Worm (Caenorhabditis elegans) whole organism, young adult: Measurements from ENCODE around the gene ceh-43.

Experiments
- B0019.2 ChIP-seq: fragments of 200-800 bp; sonication (Bioruptor generic); conservative IDR thresholded peaks from 2 replicates; pipeline ENCODE4 v1.3.6; 2022; ENCODE audit warnings: missing genetic modification reagents, missing genetic modification characterization, missing compliant biosample characterization
- B0261.1 ChIP-seq: sonication (generic microtip); optimal IDR thresholded peaks from 2 replicates; lab custom pipeline; 2016; ENCODE audit warnings: mild to moderate bottlenecking, missing genetic modification characterization, moderate library complexity, missing compliant biosample characterization
- C17E4.6 ChIP-seq: fragments of 200-800 bp; sonication (Bioruptor generic); IDR thresholded peaks from 2 replicates; pipeline ENCODE4 v1.3.6; 2022; ENCODE audit warnings: missing genetic modification reagents, missing genetic modification characterization, missing compliant biosample characterization
- D2030.7 ChIP-seq: fragments of 200-800 bp; sonication (Bioruptor generic); IDR thresholded peaks from 2 replicates; pipeline ENCODE4 v1.3.6; 2022; ENCODE audit warnings: missing genetic modification reagents, missing genetic modification characterization, missing compliant biosample characterization
- F10E7.11 ChIP-seq: sonication (generic microtip); optimal IDR thresholded peaks from 2 replicates; lab custom pipeline; 2017; ENCODE audit warnings: mild to moderate bottlenecking, missing genetic modification characterization, moderate library complexity, missing compliant biosample characterization
- F23B12.7 ChIP-seq: sonication (generic microtip); optimal IDR thresholded peaks from 2 replicates; lab custom pipeline; 2017; ENCODE audit warnings: missing genetic modification characterization, mild to moderate bottlenecking, missing compliant biosample characterization, antibody characterized with exemption, moderate library complexity; ENCODE audit not compliant: insufficient read depth
- F37B4.10 ChIP-seq: fragments of 200-800 bp; sonication (Bioruptor generic); IDR thresholded peaks from 2 replicates; pipeline ENCODE4 v1.3.6; 2022; ENCODE audit warnings: missing genetic modification characterization, missing compliant biosample characterization
- F39B2.1 ChIP-seq: fragments of 200-800 bp; sonication (Bioruptor generic); IDR thresholded peaks from 2 replicates; pipeline ENCODE4 v1.3.6; 2022; ENCODE audit warnings: missing genetic modification reagents, missing genetic modification characterization, missing compliant biosample characterization
- F52B5.7 ChIP-seq: sonication (generic microtip); optimal IDR thresholded peaks from 2 replicates; lab custom pipeline; 2016; ENCODE audit warnings: mild to moderate bottlenecking, missing genetic modification characterization, missing compliant biosample characterization
- F55B11.4 ChIP-seq: sonication (generic microtip); optimal IDR thresholded peaks from 2 replicates; lab custom pipeline; 2016; ENCODE audit warnings: missing compliant biosample characterization, missing genetic modification characterization, borderline replicate concordance; ENCODE audit not compliant: insufficient read depth
- T26A5.8 ChIP-seq: sonication (generic microtip); optimal IDR thresholded peaks from 2 replicates; lab custom pipeline; 2016; ENCODE audit warnings: missing genetic modification characterization, missing compliant biosample characterization
- Y56A3A.18 ChIP-seq: fragments of 200-800 bp; sonication (Bioruptor generic); IDR thresholded peaks from 2 replicates; pipeline ENCODE4 v1.3.6; 2022; ENCODE audit warnings: missing genetic modification reagents, missing genetic modification characterization, missing compliant biosample characterization
- Y67H2A.10 ChIP-seq: fragments of 200-800 bp; sonication (Bioruptor generic); conservative IDR thresholded peaks from 2 replicates; pipeline ENCODE4 v1.3.6; 2022; ENCODE audit warnings: missing genetic modification reagents, missing genetic modification characterization, missing compliant biosample characterization
- Y79H2A.3 ChIP-seq: fragments of 200-800 bp; sonication (Bioruptor generic); conservative IDR thresholded peaks from 2 replicates; pipeline ENCODE4 v1.3.6; 2022; ENCODE audit warnings: missing genetic modification reagents, missing genetic modification characterization, missing compliant biosample characterization
- Y95B8A.8 ChIP-seq: fragments of 200-800 bp; sonication (Bioruptor generic); IDR thresholded peaks from 2 replicates; pipeline ENCODE4 v1.3.6; 2022; ENCODE audit warnings: missing genetic modification reagents, missing genetic modification characterization, missing compliant biosample characterization
- atf-7 ChIP-seq: sonication (generic microtip); optimal IDR thresholded peaks from 2 replicates; lab custom pipeline; 2017; ENCODE audit warnings: mild to moderate bottlenecking, missing genetic modification characterization, missing compliant biosample characterization
- attf-5 ChIP-seq: fragments of 200-800 bp; sonication (Bioruptor generic); optimal IDR thresholded peaks from 2 replicates; lab custom pipeline; 2018; ENCODE audit warnings: mild to moderate bottlenecking, missing genetic modification characterization, missing compliant biosample characterization
- attf-6 ChIP-seq: fragments of 200-800 bp; sonication (Bioruptor generic); IDR thresholded peaks from 2 replicates; pipeline ENCODE4 v1.3.6; 2022; ENCODE audit warnings: missing genetic modification reagents, missing genetic modification characterization, missing compliant biosample characterization
- cebp-1 ChIP-seq, 2 experiments: fragments of 200-800 bp in 1 of 2; sonication (Bioruptor generic) in 1 of 2; sonication (generic microtip) in 1 of 2; IDR thresholded peaks in 1 of 2; optimal IDR thresholded peaks in 1 of 2; 2 replicates each; pipeline versions ENCODE4 v1.3.6 to Lab custom; 2017 to 2022; ENCODE audit warnings: missing compliant biosample characterization in 2 of 2, missing genetic modification characterization in 2 of 2, mild to moderate bottlenecking in 1 of 2, missing genetic modification reagents in 1 of 2, moderate library complexity in 1 of 2
- ceh-100 ChIP-seq: fragments of 200-800 bp; sonication (Bioruptor generic); IDR thresholded peaks from 2 replicates; pipeline ENCODE4 v1.3.6; 2022; ENCODE audit warnings: missing genetic modification reagents, missing genetic modification characterization, missing compliant biosample characterization
- ceh-27 ChIP-seq: fragments of 200-800 bp; sonication (Bioruptor generic); optimal IDR thresholded peaks from 2 replicates; lab custom pipeline; 2018; ENCODE audit warnings: mild to moderate bottlenecking, missing genetic modification characterization, moderate library complexity, missing compliant biosample characterization
- dox-1 ChIP-seq: fragments of 200-800 bp; sonication (Bioruptor generic); IDR thresholded peaks from 2 replicates; pipeline ENCODE4 v1.3.6; 2022; ENCODE audit warnings: missing genetic modification reagents, missing genetic modification characterization, missing compliant biosample characterization
- dpl-1 ChIP-seq: fragments of 150-350 bp; optimal IDR thresholded peaks from 2 replicates; lab custom pipeline; 2014; ENCODE audit warnings: missing biosample characterization, missing genetic modification reagents, missing genetic modification characterization
- efl-1 ChIP-seq: fragments of 150-350 bp; optimal IDR thresholded peaks from 2 replicates; lab custom pipeline; 2014; ENCODE audit warnings: missing biosample characterization, missing genetic modification reagents, missing genetic modification characterization
- egl-18 ChIP-seq: fragments of 200-800 bp; sonication (Bioruptor generic); IDR thresholded peaks from 2 replicates; pipeline ENCODE4 v1.3.6; 2022; ENCODE audit warnings: missing genetic modification reagents, missing genetic modification characterization, missing compliant biosample characterization
- gei-17 ChIP-seq: fragments of 200-800 bp; sonication (Bioruptor generic); optimal IDR thresholded peaks from 2 replicates; lab custom pipeline; 2018; ENCODE audit warnings: mild to moderate bottlenecking, missing genetic modification characterization, missing compliant biosample characterization
- him-1 ChIP-seq: sonication (generic microtip); optimal IDR thresholded peaks from 2 replicates; lab custom pipeline; 2016; ENCODE audit warnings: missing genotype, missing genetic modification reagents, missing genetic modification characterization, missing compliant biosample characterization
- hlh-12 ChIP-seq: sonication (generic microtip); optimal IDR thresholded peaks from 2 replicates; lab custom pipeline; 2016; ENCODE audit warnings: missing genetic modification characterization, missing compliant biosample characterization
- hlh-26 ChIP-seq: fragments of 200-800 bp; sonication (Bioruptor generic); conservative IDR thresholded peaks from 2 replicates; pipeline ENCODE4 v1.3.6; 2022; ENCODE audit warnings: missing genetic modification reagents, missing genetic modification characterization, missing compliant biosample characterization
- hmg-20 ChIP-seq: fragments of 200-800 bp; sonication (Bioruptor generic); IDR thresholded peaks from 2 replicates; pipeline ENCODE4 v1.3.6; 2022; ENCODE audit warnings: missing genetic modification reagents, missing genetic modification characterization, missing compliant biosample characterization
- let-526 ChIP-seq: fragments of 200-800 bp; sonication (Bioruptor generic); IDR thresholded peaks from 2 replicates; pipeline ENCODE4 v1.3.6; 2022; ENCODE audit warnings: missing genetic modification reagents, missing genetic modification characterization, missing compliant biosample characterization
- lin-40 ChIP-seq: sonication (generic microtip); optimal IDR thresholded peaks from 2 replicates; lab custom pipeline; 2016; ENCODE audit warnings: missing genetic modification characterization, mild to moderate bottlenecking, missing compliant biosample characterization, missing genotype, missing genetic modification reagents
- lir-1 ChIP-seq: fragments of 200-800 bp; sonication (Bioruptor generic); conservative IDR thresholded peaks from 2 replicates; pipeline ENCODE4 v1.3.6; 2022; ENCODE audit warnings: missing genetic modification reagents, missing genetic modification characterization, missing compliant biosample characterization
- madf-10 ChIP-seq: sonication (generic microtip); optimal IDR thresholded peaks from 2 replicates; lab custom pipeline; 2016; ENCODE audit warnings: mild to moderate bottlenecking, missing genetic modification characterization, missing compliant biosample characterization
- mcd-1 ChIP-seq: fragments of 200-800 bp; sonication (Bioruptor generic); IDR thresholded peaks from 2 replicates; pipeline ENCODE4 v1.3.6; 2022; ENCODE audit warnings: missing genetic modification reagents, missing genetic modification characterization, missing compliant biosample characterization
- nfyb-1 ChIP-seq: fragments of 200-800 bp; sonication (Bioruptor generic); IDR thresholded peaks from 2 replicates; pipeline ENCODE4 v1.3.6; 2022; ENCODE audit warnings: missing genetic modification reagents, missing genetic modification characterization, missing compliant biosample characterization
- nhr-120 ChIP-seq: fragments of 200-800 bp; sonication (Bioruptor generic); IDR thresholded peaks from 2 replicates; pipeline ENCODE4 v1.3.6; 2022; ENCODE audit warnings: missing genetic modification characterization, missing compliant biosample characterization
- nhr-90 ChIP-seq: sonication (generic microtip); optimal IDR thresholded peaks from 2 replicates; lab custom pipeline; 2016; ENCODE audit warnings: missing genotype, mild to moderate bottlenecking, missing genetic modification characterization, missing compliant biosample characterization
- sdz-38 ChIP-seq: sonication (generic microtip); optimal IDR thresholded peaks from 2 replicates; lab custom pipeline; 2016; ENCODE audit warnings: missing genotype, missing genetic modification characterization, missing compliant biosample characterization
- sea-2 ChIP-seq: fragments of 200-800 bp; sonication (Bioruptor generic); IDR thresholded peaks from 2 replicates; pipeline ENCODE4 v1.3.6; 2022; ENCODE audit warnings: missing genetic modification characterization, missing compliant biosample characterization
- snpc-1.1 ChIP-seq: sonication (generic microtip); optimal IDR thresholded peaks from 2 replicates; lab custom pipeline; 2017; ENCODE audit warnings: missing genetic modification characterization, mild to moderate bottlenecking, missing compliant biosample characterization, antibody characterized with exemption, moderate library complexity, missing genotype, missing genetic modification reagents; ENCODE audit not compliant: insufficient read depth
- snpc-1.3 ChIP-seq: sonication (generic microtip); optimal IDR thresholded peaks from 2 replicates; lab custom pipeline; 2017; ENCODE audit warnings: missing genetic modification characterization, mild to moderate bottlenecking, missing compliant biosample characterization, antibody characterized with exemption, moderate library complexity, missing genotype, missing genetic modification reagents; ENCODE audit not compliant: insufficient read depth
- snpc-4 ChIP-seq, 5 experiments: fragments of 150-350 bp in 1 of 5; sonication (generic microtip) in 4 of 5; optimal IDR thresholded peaks; 2 replicates each; lab custom pipeline; 2014 to 2018; ENCODE audit warnings: missing genetic modification characterization in 5 of 5, missing biosample characterization in 3 of 5, antibody characterized with exemption in 2 of 5, mild to moderate bottlenecking in 2 of 5, missing compliant biosample characterization in 2 of 5, missing genotype in 2 of 5, moderate library complexity in 2 of 5, missing genetic modification reagents in 1 of 5
- tbx-9 ChIP-seq: sonication (generic microtip); optimal IDR thresholded peaks from 2 replicates; lab custom pipeline; 2016; ENCODE audit warnings: borderline replicate concordance, missing genetic modification characterization, inconsistent platforms, missing compliant biosample characterization
- unc-130 ChIP-seq: sonication (generic microtip); optimal IDR thresholded peaks from 2 replicates; lab custom pipeline; 2016; ENCODE audit warnings: missing genetic modification reagents, missing genetic modification characterization, missing compliant biosample characterization
- zim-3 ChIP-seq: sonication (generic microtip); optimal IDR thresholded peaks from 2 replicates; lab custom pipeline; 2017; ENCODE audit warnings: mild to moderate bottlenecking, missing genetic modification characterization, moderate library complexity, missing compliant biosample characterization
- ztf-18 ChIP-seq: sonication (generic microtip); optimal IDR thresholded peaks from 2 replicates; lab custom pipeline; 2016; ENCODE audit warnings: missing genotype, mild to moderate bottlenecking, missing genetic modification characterization, missing compliant biosample characterization
- ztf-6 ChIP-seq: fragments of 200-800 bp; sonication (Bioruptor generic); IDR thresholded peaks from 2 replicates; pipeline ENCODE4 v1.3.6; 2022; ENCODE audit warnings: missing genetic modification reagents, missing genetic modification characterization, missing compliant biosample characterization

Gene ceh-43

DNA sequence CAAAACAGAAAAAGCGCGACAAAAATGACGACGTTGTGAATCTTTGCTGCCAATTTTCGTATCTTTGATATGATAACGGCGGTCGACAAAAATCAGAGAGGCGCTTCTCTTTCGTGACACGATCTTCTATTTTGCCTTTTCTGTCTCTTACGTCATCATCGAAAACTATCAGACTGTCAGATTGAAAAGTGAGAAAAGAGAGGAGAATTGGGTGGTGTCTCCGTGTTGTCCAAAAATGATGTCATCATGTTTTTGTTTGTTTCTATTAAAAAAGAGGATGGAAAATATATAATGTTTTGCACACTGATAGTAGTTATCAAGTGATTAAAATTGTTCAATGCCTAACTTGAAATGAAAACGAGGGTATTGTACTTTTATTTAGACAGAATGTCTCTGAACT lies 46.3 kb upstream of the ceh-43 start (continued):
- TF ChIP-seq atf-7 (peak; percentile 98), nfyb-1 (GFP tag; lab: Robert Waterston, UW) (peak; percentile 82), attf-6 (GFP tag; lab: Robert Waterston, UW) (no peak), ceh-27 (GFP tag; lab: Kevin White, UChicago) (no peak), lir-1 (GFP tag; lab: Robert Waterston, UW) (no peak), F52B5.7 (no peak), B0261.1 (no peak), snpc-1.3 (tag; lab: Kevin White, UChicago) (no peak), sea-2 (GFP tag; lab: Robert Waterston, UW) (no peak), ceh-100 (GFP tag; lab: Robert Waterston, UW) (no peak), F23B12.7 (no peak), nhr-120 (GFP tag; lab: Robert Waterston, UW) (no peak), egl-18 (GFP tag; lab: Robert Waterston, UW) (no peak), hlh-26 (no peak), ztf-6 (GFP tag; lab: Robert Waterston, UW) (no peak), unc-130 (no peak), Y95B8A.8 (GFP tag; lab: Robert Waterston, UW) (no peak), zim-3 (tag; lab: Kevin White, UChicago) (no peak), dpl-1 (GFP tag; lab: Kevin White, UChicago) (no peak), gei-17 (GFP tag; lab: Kevin White, UChicago) (no peak), Y79H2A.3 (GFP tag; lab: Robert Waterston, UW) (no peak), F39B2.1 (GFP tag; lab: Robert Waterston, UW) (no peak), F37B4.10 (GFP tag; lab: Robert Waterston, UW) (no peak), ztf-18 (tag; lab: Kevin White, UChicago) (no peak), B0019.2 (GFP tag; lab: Robert Waterston, UW) (no peak), D2030.7 (no peak), snpc-1.1 (tag; lab: Kevin White, UChicago) (no peak), nhr-90 (tag; lab: Kevin White, UChicago) (peak; percentile 53), F55B11.4 (no peak), hmg-20 (GFP tag; lab: Robert Waterston, UW) (no peak), F10E7.11 (no peak), efl-1 (GFP tag; lab: Kevin White, UChicago) (no peak), Y67H2A.10 (GFP tag; lab: Robert Waterston, UW) (no peak), madf-10 (tag; lab: Kevin White, UChicago) (peak; percentile 20), lin-40 (tag; lab: Kevin White, UChicago) (peak; percentile 36), snpc-4 (GFP tag; optimal IDR thresholded peaks at IDR 0.05; lab: Kevin White, UChicago) (no peak), snpc-4 (tag; optimal IDR thresholded peaks at IDR 0.05; lab: Kevin White, UChicago) (peak in 1 of 4 experiments; percentile 7), sdz-38 (tag; lab: Kevin White, UChicago) (no peak), tbx-9 (tag; lab: Kevin White, UChicago) (no peak), C17E4.6 (GFP tag; lab: Robert Waterston, UW) (no peak), him-1 (tag; lab: Kevin White, UChicago) (no peak), dox-1 (GFP tag; lab: Robert Waterston, UW) (peak; percentile 39; the same call in 1 of the 2 replicates), mcd-1 (GFP tag; lab: Robert Waterston, UW) (no peak), cebp-1 (GFP tag; IDR thresholded peaks at IDR 0.05; lab: Robert Waterston, UW) (no peak), cebp-1 (tag; optimal IDR thresholded peaks at IDR 0.05; lab: Kevin White, UChicago) (peak; percentile 44), let-526 (GFP tag; lab: Robert Waterston, UW) (0 out of 2 replicates have a peak, but pooled peaks have one; percentile 20), attf-5 (GFP tag; lab: Kevin White, UChicago) (peak; percentile 39), hlh-12 (tag; lab: Kevin White, UChicago) (no peak), Y56A3A.18 (GFP tag; lab: Robert Waterston, UW) (0 out of 2 replicates have a peak, but pooled peaks have one; percentile 56), T26A5.8 (tag; lab: Kevin White, UChicago) (no peak)
